Fruit fly (Drosophila melanogaster) whole organism, embryonic: ENCODE results near the gene Arp3.

Experiments used
- Abd-B ChIP-seq: fragments of 200-800 bp; sonication (Bioruptor generic); optimal IDR thresholded peaks from 2 replicates; lab custom pipeline; 2018; ENCODE audit warnings: missing biosample characterization, mild to moderate bottlenecking, missing genetic modification characterization, moderate library complexity
- Ada2b ChIP-seq: fragments of 200-800 bp; sonication (Bioruptor generic); IDR thresholded peaks from 2 replicates; pipeline ENCODE4 v1.3.6; 2022; ENCODE audit warnings: missing biosample characterization, missing genetic modification characterization
- Adf1 ChIP-seq: fragments of 200-800 bp; sonication (Bioruptor generic); IDR thresholded peaks from 2 replicates; pipeline ENCODE4 v1.3.6; 2022; ENCODE audit warnings: missing biosample characterization, missing genetic modification characterization
- CG12659 ChIP-seq: fragments of 200-800 bp; sonication (Bioruptor generic); optimal IDR thresholded peaks from 3 replicates; lab custom pipeline; 2017; ENCODE audit warnings: mild to moderate bottlenecking, missing biosample characterization, missing genetic modification reagents, missing genetic modification characterization
- CG13123 ChIP-seq: fragments of 200-800 bp; sonication (Bioruptor generic); optimal IDR thresholded peaks from 2 replicates; lab custom pipeline; 2016; ENCODE audit warnings: missing biosample characterization, missing genetic modification characterization
- CG13424 ChIP-seq: fragments of 200-800 bp; sonication (Bioruptor generic); optimal IDR thresholded peaks from 2 replicates; lab custom pipeline; 2019; ENCODE audit warnings: missing biosample characterization, mild to moderate bottlenecking, missing genetic modification characterization, moderate library complexity
- CG14014 ChIP-seq: fragments of 200-800 bp; sonication (Bioruptor generic); IDR thresholded peaks from 2 replicates; pipeline ENCODE4 v1.3.6; 2022; ENCODE audit warnings: missing biosample characterization, missing genetic modification characterization
- CG15011 ChIP-seq: fragments of 200-800 bp; sonication (Bioruptor generic); optimal IDR thresholded peaks from 3 replicates; lab custom pipeline; 2018; ENCODE audit warnings: missing biosample characterization, mild to moderate bottlenecking, missing genetic modification characterization
- CG17568 ChIP-seq: fragments of 200-800 bp; sonication (Bioruptor generic); optimal IDR thresholded peaks from 2 replicates; lab custom pipeline; 2018; ENCODE audit warnings: missing biosample characterization, mild to moderate bottlenecking, missing genetic modification characterization, moderate library complexity
- CG1832 ChIP-seq: fragments of 200-800 bp; sonication (Bioruptor generic); optimal IDR thresholded peaks from 2 replicates; lab custom pipeline; 2017; ENCODE audit warnings: missing biosample characterization, mild to moderate bottlenecking, missing genetic modification characterization, inconsistent platforms
- CG2202 ChIP-seq: fragments of 200-800 bp; sonication (Bioruptor generic); optimal IDR thresholded peaks from 2 replicates; lab custom pipeline; 2018; ENCODE audit warnings: missing biosample characterization, mild to moderate bottlenecking, missing genetic modification characterization
- CG31224 ChIP-seq: fragments of 200-800 bp; sonication (Bioruptor generic); IDR thresholded peaks from 2 replicates; pipeline ENCODE4 v1.3.6; 2022; ENCODE audit warnings: missing biosample characterization, missing genetic modification characterization
- CG31388 ChIP-seq: fragments of 200-800 bp; sonication (Bioruptor generic); optimal IDR thresholded peaks from 2 replicates; lab custom pipeline; 2016; ENCODE audit warnings: missing biosample characterization, missing genetic modification characterization
- CG3847 ChIP-seq: fragments of 200-800 bp; sonication (Bioruptor generic); IDR thresholded peaks from 2 replicates; pipeline ENCODE4 v1.3.6; 2022; ENCODE audit warnings: missing biosample characterization, missing genetic modification characterization
- CG4404 ChIP-seq: fragments of 200-800 bp; sonication (Bioruptor generic); IDR thresholded peaks from 2 replicates; pipeline ENCODE4 v1.3.6; 2022; ENCODE audit warnings: missing biosample characterization, missing genetic modification characterization
- CG6254 ChIP-seq: fragments of 200-800 bp; sonication (Bioruptor generic); optimal IDR thresholded peaks from 3 replicates; lab custom pipeline; 2017; ENCODE audit warnings: mild to moderate bottlenecking, missing biosample characterization, missing genetic modification reagents, missing genetic modification characterization
- CG7987 ChIP-seq: fragments of 200-800 bp; sonication (Bioruptor generic); optimal IDR thresholded peaks from 2 replicates; lab custom pipeline; 2018; ENCODE audit warnings: missing biosample characterization, mild to moderate bottlenecking, missing genetic modification characterization, moderate library complexity
- CG8290 ChIP-seq, 3 experiments: fragments of 200-800 bp; sonication (Bioruptor generic); optimal IDR thresholded peaks; 2 replicates each; lab custom pipeline; 2016 to 2019; ENCODE audit warnings: missing biosample characterization in 3 of 3, missing genetic modification characterization in 3 of 3, mild to moderate bottlenecking in 2 of 3, moderate library complexity in 1 of 3
- CG8765 ChIP-seq: fragments of 200-800 bp; sonication (Bioruptor generic); IDR thresholded peaks from 2 replicates; pipeline ENCODE4 v1.3.6; 2022; ENCODE audit warnings: missing biosample characterization, missing genetic modification characterization
- CG8924 ChIP-seq: fragments of 200-800 bp; optimal IDR thresholded peaks from 3 replicates; lab custom pipeline; 2019; ENCODE audit warnings: missing biosample characterization, mild to moderate bottlenecking, missing genetic modification characterization, moderate library complexity
- CG9876 ChIP-seq: fragments of 200-800 bp; sonication (Bioruptor generic); optimal IDR thresholded peaks from 2 replicates; lab custom pipeline; 2016; ENCODE audit warnings: missing biosample characterization, missing genetic modification characterization
- Doc2 ChIP-seq: fragments of 200-800 bp; sonication (Bioruptor generic); IDR thresholded peaks from 2 replicates; pipeline ENCODE4 v1.3.6; 2022; ENCODE audit warnings: missing biosample characterization, missing genetic modification characterization
- Elba2 ChIP-seq: fragments of 200-800 bp; sonication (Bioruptor generic); optimal IDR thresholded peaks from 3 replicates; lab custom pipeline; 2016; ENCODE audit warnings: missing biosample characterization, missing genetic modification characterization
- H2.0 ChIP-seq: fragments of 200-800 bp; sonication (Bioruptor generic); IDR thresholded peaks from 2 replicates; pipeline ENCODE4 v1.3.6; 2022; ENCODE audit warnings: missing biosample characterization, missing genetic modification characterization
- HLH54F ChIP-seq: fragments of 200-800 bp; sonication (Bioruptor generic); optimal IDR thresholded peaks from 3 replicates; lab custom pipeline; 2016; ENCODE audit warnings: missing biosample characterization, missing genetic modification characterization
- Hand ChIP-seq: fragments of 200-800 bp; sonication (Bioruptor generic); optimal IDR thresholded peaks from 2 replicates; lab custom pipeline; 2017; ENCODE audit warnings: mild to moderate bottlenecking, missing biosample characterization, missing genetic modification reagents, missing genetic modification characterization
- Lhr ChIP-seq: fragments of 200-800 bp; sonication (Bioruptor generic); optimal IDR thresholded peaks from 3 replicates; lab custom pipeline; 2017; ENCODE audit warnings: mild to moderate bottlenecking, missing biosample characterization, missing genetic modification reagents, missing genetic modification characterization
- Lim3 ChIP-seq: fragments of 200-800 bp; sonication (Bioruptor generic); IDR thresholded peaks from 2 replicates; pipeline ENCODE4 v1.3.6; 2022; ENCODE audit warnings: missing biosample characterization, missing genetic modification characterization
- Oaz ChIP-seq: fragments of 200-800 bp; sonication (Bioruptor generic); IDR thresholded peaks from 2 replicates; pipeline ENCODE4 v1.3.6; 2022; ENCODE audit warnings: missing biosample characterization, missing genetic modification characterization
- Rx ChIP-seq: fragments of 200-800 bp; sonication (Bioruptor generic); IDR thresholded peaks from 2 replicates; pipeline ENCODE4 v1.3.6; 2022; ENCODE audit warnings: missing biosample characterization, missing genetic modification characterization
- Sox102F ChIP-seq: fragments of 200-800 bp; sonication (Bioruptor generic); optimal IDR thresholded peaks from 2 replicates; lab custom pipeline; 2018; ENCODE audit warnings: missing biosample characterization, mild to moderate bottlenecking, missing genetic modification characterization, moderate library complexity
- TFAM ChIP-seq: fragments of 200-800 bp; sonication (Bioruptor generic); optimal IDR thresholded peaks from 2 replicates; lab custom pipeline; 2017; ENCODE audit warnings: missing biosample characterization, missing genetic modification characterization, inconsistent platforms
- Taf1 ChIP-seq: fragments of 200-800 bp; sonication (Bioruptor generic); IDR thresholded peaks from 2 replicates; pipeline ENCODE4 v1.3.6; 2022; ENCODE audit warnings: missing biosample characterization, missing genetic modification characterization
- Xbp1 ChIP-seq: fragments of 200-800 bp; sonication (Bioruptor generic); optimal IDR thresholded peaks from 3 replicates; lab custom pipeline; 2016; ENCODE audit warnings: missing biosample characterization, mild to moderate bottlenecking, missing genetic modification characterization
- ab ChIP-seq: fragments of 200-800 bp; sonication (Bioruptor generic); optimal IDR thresholded peaks from 2 replicates; lab custom pipeline; 2016; ENCODE audit warnings: missing biosample characterization, missing genetic modification characterization
- ato ChIP-seq: fragments of 200-800 bp; sonication (Bioruptor generic); IDR thresholded peaks from 2 replicates; pipeline ENCODE4 v1.3.6; 2022; ENCODE audit warnings: missing biosample characterization, missing genetic modification characterization; ENCODE audit not compliant: partially characterized antibody
- az2 ChIP-seq: fragments of 200-800 bp; sonication (Bioruptor generic); optimal IDR thresholded peaks from 3 replicates; lab custom pipeline; 2016; ENCODE audit warnings: missing biosample characterization, missing genetic modification characterization
- br ChIP-seq: fragments of >200 bp; optimal IDR thresholded peaks from 2 replicates; lab custom pipeline; 2017
- dpn ChIP-seq, 2 experiments: fragments of 200-800 bp; sonication (Bioruptor generic); optimal IDR thresholded peaks; 3 replicates each; lab custom pipeline; 2016; ENCODE audit warnings: missing biosample characterization in 2 of 2, missing genetic modification characterization in 2 of 2
- dysf ChIP-seq: fragments of 200-800 bp; sonication (Bioruptor generic); IDR thresholded peaks from 3 replicates; pipeline ENCODE4 v1.3.6; 2022; ENCODE audit warnings: missing biosample characterization, missing genetic modification characterization
- fd3F ChIP-seq: fragments of 200-800 bp; sonication (Bioruptor generic); optimal IDR thresholded peaks from 2 replicates; lab custom pipeline; 2018; ENCODE audit warnings: missing biosample characterization, mild to moderate bottlenecking, missing genetic modification characterization, moderate library complexity
- nau ChIP-seq: fragments of 200-800 bp; sonication (Bioruptor generic); optimal IDR thresholded peaks from 3 replicates; lab custom pipeline; 2017; ENCODE audit warnings: missing biosample characterization, mild to moderate bottlenecking, missing genetic modification characterization, missing genetic modification reagents
- nmo ChIP-seq: fragments of 200-800 bp; sonication (Bioruptor generic); optimal IDR thresholded peaks from 2 replicates; lab custom pipeline; 2018; ENCODE audit warnings: missing biosample characterization, mild to moderate bottlenecking, missing genetic modification characterization, moderate library complexity
- onecut ChIP-seq: fragments of 200-800 bp; sonication (Bioruptor generic); IDR thresholded peaks from 2 replicates; pipeline ENCODE4 v1.3.6; 2022; ENCODE audit warnings: missing biosample characterization, missing genetic modification characterization
- sr ChIP-seq: fragments of 200-800 bp; sonication (Bioruptor generic); IDR thresholded peaks from 3 replicates; pipeline ENCODE4 v1.3.6; 2022; ENCODE audit warnings: missing biosample characterization, missing genetic modification characterization
- tap ChIP-seq: fragments of 200-800 bp; optimal IDR thresholded peaks from 3 replicates; lab custom pipeline; 2019; ENCODE audit warnings: missing biosample characterization, mild to moderate bottlenecking, missing genetic modification characterization, moderate library complexity
- unc-4 ChIP-seq: fragments of 200-800 bp; sonication (Bioruptor generic); IDR thresholded peaks from 2 replicates; pipeline ENCODE4 v1.3.6; 2022; ENCODE audit warnings: missing biosample characterization, missing genetic modification characterization; ENCODE audit not compliant: partially characterized antibody
- vvl ChIP-seq: fragments of 200-800 bp; sonication (Bioruptor generic); IDR thresholded peaks from 2 replicates; pipeline ENCODE4 v1.3.6; 2022; ENCODE audit warnings: missing biosample characterization, missing genetic modification characterization
- zf30C ChIP-seq: fragments of 200-800 bp; sonication (Bioruptor generic); optimal IDR thresholded peaks from 3 replicates; lab custom pipeline; 2018; ENCODE audit warnings: missing biosample characterization, mild to moderate bottlenecking, missing genetic modification characterization

Arp3 gene

DNA sequence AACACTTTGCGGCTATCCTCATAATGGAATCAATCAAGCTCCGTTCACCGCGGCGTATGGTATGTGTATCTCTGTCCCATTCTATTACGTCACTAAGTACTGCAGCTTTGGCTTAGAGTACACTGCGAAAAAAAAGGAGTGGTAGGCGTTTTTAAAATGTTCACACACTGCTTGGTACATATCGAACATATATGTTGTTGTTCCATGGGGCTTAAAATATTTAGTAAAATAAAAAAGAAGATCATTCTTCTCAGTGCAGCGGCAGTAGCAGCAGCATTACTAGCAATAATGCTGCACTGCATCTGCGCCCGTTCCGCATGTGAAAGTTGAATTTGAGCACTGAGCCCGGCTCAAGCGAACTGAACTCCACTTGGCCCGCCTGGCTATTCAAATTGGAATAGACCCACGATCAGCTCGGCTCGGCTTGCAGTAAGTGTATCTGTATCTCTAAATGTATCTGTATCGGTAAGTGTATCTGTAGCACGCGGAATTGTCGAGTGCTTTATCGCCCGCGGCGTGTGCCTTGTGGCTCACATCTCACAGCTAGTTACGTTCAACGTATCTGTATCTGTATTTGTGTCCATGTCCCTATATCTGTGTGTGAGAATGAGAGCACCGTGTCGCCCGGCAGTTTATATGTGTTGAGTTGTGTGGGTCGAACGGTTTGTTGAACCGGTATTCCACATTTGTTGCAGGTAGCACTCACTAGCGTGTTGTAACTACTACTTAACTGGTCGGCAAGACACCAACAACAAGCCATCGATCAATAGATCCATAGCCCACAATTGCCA is 37.7 kb upstream of the Arp3 start (continued):
- TF ChIP-seq CG3847: 0 out of 2 replicates have a peak, but pooled peaks have one; percentile 32
- no peak for TF ChIP-seq CG9876 (GFP tag; lab: Kevin White, UChicago)
- no peak for TF ChIP-seq CG31224 (GFP tag; lab: Robert Waterston, UW)
- no peak for TF ChIP-seq CG7987 (GFP tag; lab: Kevin White, UChicago)
- TF ChIP-seq Taf1: no peak
- peak; percentile 33 for TF ChIP-seq Abd-B
- peak; percentile 72 for TF ChIP-seq Xbp1
- TF ChIP-seq zf30C (GFP tag; lab: Kevin White, UChicago): no peak
- TF ChIP-seq CG14014 (GFP tag; lab: Robert Waterston, UW): 0 out of 2 replicates have a peak, but pooled peaks have one; percentile 31
- TF ChIP-seq Oaz (GFP tag; lab: Robert Waterston, UW): no peak
- TF ChIP-seq CG13424 (tag; lab: Kevin White, UChicago): peak; percentile 65
- TF ChIP-seq CG6254 (GFP tag; lab: Kevin White, UChicago): peak; percentile 16
- no peak for TF ChIP-seq HLH54F (GFP tag; lab: Kevin White, UChicago)
- TF ChIP-seq Elba2: no peak
- TF ChIP-seq unc-4 (GFP tag; lab: Robert Waterston, UW): no peak
- no peak for TF ChIP-seq CG8290 (GFP tag; optimal IDR thresholded peaks at IDR 0.05; lab: Kevin White, UChicago)
- TF ChIP-seq CG8290 (tag; optimal IDR thresholded peaks at IDR 0.05; lab: Kevin White, UChicago): no peak
- TF ChIP-seq CG2202 (tag; lab: Kevin White, UChicago): no peak
- TF ChIP-seq Lim3 (GFP tag; lab: Robert Waterston, UW): peak; percentile 49; the same call in 1 of the 2 replicates
- TF ChIP-seq CG8924: peak; percentile 38
- TF ChIP-seq Adf1 (GFP tag; lab: Robert Waterston, UW): no peak
- peak; percentile 61 for TF ChIP-seq tap (tag; lab: Kevin White, UChicago)
- TF ChIP-seq TFAM (GFP tag; lab: Kevin White, UChicago): no peak
- TF ChIP-seq fd3F (GFP tag; lab: Kevin White, UChicago): no peak
- no peak for TF ChIP-seq Doc2
- peak; percentile 4 for TF ChIP-seq CG15011 (GFP tag; lab: Kevin White, UChicago)
- peak; percentile 84 for TF ChIP-seq Sox102F (GFP tag; lab: Kevin White, UChicago)
- no peak for TF ChIP-seq Hand (GFP tag; lab: Kevin White, UChicago)
- no peak for TF ChIP-seq CG13123 (GFP tag; lab: Kevin White, UChicago)
- TF ChIP-seq CG1832 (GFP tag; lab: Kevin White, UChicago): no peak
- TF ChIP-seq br (lab: Kevin White, UChicago): no peak
- no peak for TF ChIP-seq CG4404 (GFP tag; lab: Robert Waterston, UW)
- peak; percentile 8 for TF ChIP-seq Lhr (GFP tag; lab: Kevin White, UChicago)
- TF ChIP-seq Ada2b (GFP tag; lab: Robert Waterston, UW): peak; percentile 50
- peak; percentile 51 for TF ChIP-seq az2 (GFP tag; lab: Kevin White, UChicago)
- TF ChIP-seq sr: peak; percentile 54; the same call in 2 of the 3 replicates
- no peak for TF ChIP-seq CG8765 (GFP tag; lab: Robert Waterston, UW)
- TF ChIP-seq Rx (GFP tag; lab: Robert Waterston, UW): peak; percentile 58
- TF ChIP-seq dysf (GFP tag; lab: Robert Waterston, UW): peak; percentile 67
- TF ChIP-seq ato (GFP tag; lab: Robert Waterston, UW): no peak
- TF ChIP-seq onecut (GFP tag; lab: Robert Waterston, UW): peak; percentile 44; the same call in 1 of the 2 replicates
- peak; percentile 58 for TF ChIP-seq CG12659 (GFP tag; lab: Kevin White, UChicago)
- peak; percentile 36 to 51 for TF ChIP-seq dpn (GFP tag; optimal IDR thresholded peaks at IDR 0.05; lab: Kevin White, UChicago)
- TF ChIP-seq vvl (GFP tag; lab: Robert Waterston, UW): peak; percentile 75
- TF ChIP-seq CG17568: no peak
- peak; percentile 62 for TF ChIP-seq nau
- peak; percentile 36 for TF ChIP-seq nmo (GFP tag; lab: Kevin White, UChicago)
- TF ChIP-seq H2.0 (GFP tag; lab: Robert Waterston, UW): peak; percentile 72; the same call in 1 of the 2 replicates
- TF ChIP-seq ab (GFP tag; lab: Kevin White, UChicago): peak; percentile 1
- TF ChIP-seq CG31388 (GFP tag; lab: Kevin White, UChicago): no peak
